Worm (Caenorhabditis elegans): Measurements from ENCODE around the gene B0348.2.

DNA sequence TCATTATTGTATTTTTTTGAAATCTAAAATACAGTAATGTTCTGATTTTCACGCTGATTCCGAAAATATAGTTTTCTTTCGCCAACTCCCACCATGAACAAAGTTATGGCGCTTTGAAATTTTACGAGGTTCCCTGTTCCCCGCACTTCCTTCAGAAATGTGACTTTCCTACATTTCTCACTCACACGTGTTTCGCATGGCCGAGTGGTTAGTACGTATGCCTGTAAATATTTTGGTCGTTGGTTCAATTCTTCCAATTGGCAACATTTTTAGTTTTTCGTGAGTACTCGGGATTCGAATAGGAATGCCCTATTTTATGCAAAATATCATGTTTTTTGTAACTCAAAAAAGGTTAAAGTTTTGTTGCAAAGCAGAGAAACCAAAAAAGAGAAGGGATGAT is 8.2 kb downstream of the B0348.2 start:
- TF ChIP-seq nhr-77 (tag; optimal IDR thresholded peaks at IDR 0.05) (no peak), fkh-10 (GFP tag; optimal IDR thresholded peaks at IDR 0.05) (no peak), mdl-1 (tag; optimal IDR thresholded peaks at IDR 0.05) (peak; percentile 25), ceh-82 (tag; optimal IDR thresholded peaks at IDR 0.05) (no peak)

Measured in whole organism, L3 larva.